Worm (Caenorhabditis elegans) whole organism, L2 larva: ENCODE measurements around the gene sru-48.

Experiments used
- R02D3.7 ChIP-seq: fragments of 150-350 bp; optimal IDR thresholded peaks from 2 replicates; lab custom pipeline; 2014; ENCODE audit warnings: missing biosample characterization, missing genetic modification characterization
- ZK546.5 ChIP-seq: sonication (generic microtip); optimal IDR thresholded peaks from 2 replicates; lab custom pipeline; 2017; ENCODE audit warnings: missing biosample characterization, missing genetic modification characterization
- ama-1 ChIP-seq: fragments of 150-350 bp; optimal IDR thresholded peaks from 2 replicates; lab custom pipeline; 2018; ENCODE audit warnings: inconsistent platforms
- ceh-82 ChIP-seq: fragments of 150-350 bp; optimal IDR thresholded peaks from 2 replicates; lab custom pipeline; 2014; ENCODE audit warnings: missing biosample characterization, missing genetic modification characterization
- egl-27 ChIP-seq: sonication (generic microtip); optimal IDR thresholded peaks from 3 replicates; lab custom pipeline; 2017; ENCODE audit warnings: missing biosample characterization, missing genetic modification reagents, missing genetic modification characterization
- elt-3 ChIP-seq: sonication (generic microtip); optimal IDR thresholded peaks from 2 replicates; lab custom pipeline; 2017; ENCODE audit warnings: missing biosample characterization, missing genetic modification characterization
- fos-1 ChIP-seq: fragments of 150-350 bp; optimal IDR thresholded peaks from 2 replicates; lab custom pipeline; 2014; ENCODE audit warnings: missing biosample characterization, missing genetic modification characterization
- lsy-2 ChIP-seq, 2 experiments: fragments of 150-350 bp in 1 of 2; sonication (generic microtip) in 1 of 2; optimal IDR thresholded peaks; 2 replicates each; lab custom pipeline; 2014 to 2017; ENCODE audit warnings: missing biosample characterization in 2 of 2, missing genetic modification characterization in 2 of 2
- mbf-1 ChIP-seq: sonication (generic microtip); optimal IDR thresholded peaks from 2 replicates; lab custom pipeline; 2017; ENCODE audit warnings: missing biosample characterization, missing genetic modification characterization
- nhr-237 ChIP-seq: fragments of 150-350 bp; optimal IDR thresholded peaks from 2 replicates; lab custom pipeline; 2014; ENCODE audit warnings: missing biosample characterization, missing genetic modification characterization
- skn-1 ChIP-seq: sonication (generic microtip); optimal IDR thresholded peaks from 2 replicates; lab custom pipeline; 2017; ENCODE audit warnings: missing biosample characterization, missing genetic modification characterization
- unc-39 ChIP-seq: fragments of 150-350 bp; optimal IDR thresholded peaks from 2 replicates; lab custom pipeline; 2014; ENCODE audit warnings: missing biosample characterization, missing genetic modification characterization
- unc-62 ChIP-seq: fragments of 150-350 bp; optimal IDR thresholded peaks from 2 replicates; lab custom pipeline; 2014; ENCODE audit warnings: missing biosample characterization, missing genetic modification reagents, missing genetic modification characterization

ce11 chrX:5133980-5134379 lies 46.0 kb upstream of the sru-48 start, which contains the start of gene tbc-7:
- TF ChIP-seq ZK546.5 (tag; lab: Kevin White, UChicago): no peak
- TF ChIP-seq ama-1 (lab: Kevin White, UChicago): no peak
- TF ChIP-seq unc-62 (GFP tag; lab: Kevin White, UChicago): no peak
- TF ChIP-seq mbf-1 (tag; lab: Kevin White, UChicago): no peak
- TF ChIP-seq unc-39 (tag; lab: Kevin White, UChicago): no peak
- no peak for TF ChIP-seq elt-3 (tag; lab: Kevin White, UChicago)
- no peak for TF ChIP-seq lsy-2 (tag; optimal IDR thresholded peaks at IDR 0.05; lab: Kevin White, UChicago)
- TF ChIP-seq ceh-82: no peak
- no peak for TF ChIP-seq R02D3.7
- no peak for TF ChIP-seq skn-1 (tag; lab: Kevin White, UChicago)
- TF ChIP-seq nhr-237 (tag; lab: Kevin White, UChicago): no peak
- no peak for TF ChIP-seq fos-1
- no peak for TF ChIP-seq egl-27 (tag; lab: Kevin White, UChicago)
